Fruit fly (Drosophila melanogaster) whole organism, wandering third instar larva: ENCODE measurements around the gene Krn.

Source experiments
- CG32264 ChIP-seq: fragments of 200-800 bp; sonication (Bioruptor generic); optimal IDR thresholded peaks from 2 replicates; lab custom pipeline; 2016; ENCODE audit warnings: missing biosample characterization, missing genetic modification characterization
- Dfd ChIP-seq: fragments of >200 bp; optimal IDR thresholded peaks from 2 replicates; lab custom pipeline; 2017; ENCODE audit warnings: missing biosample characterization, missing genetic modification characterization
- Dif ChIP-seq: fragments of 200-275, 200-300 bp; sonication (Bioruptor generic); optimal IDR thresholded peaks from 2 replicates; lab custom pipeline; 2018; ENCODE audit warnings: missing biosample characterization, missing genetic modification characterization; ENCODE audit not compliant: partially characterized antibody
- Hnf4 ChIP-seq: fragments of 200-800 bp; sonication (Bioruptor generic); optimal IDR thresholded peaks from 2 replicates; lab custom pipeline; 2016; ENCODE audit warnings: missing biosample characterization, mild to moderate bottlenecking, missing genetic modification characterization
- Hr83 ChIP-seq: fragments of 200-300 bp; sonication (Bioruptor generic); optimal IDR thresholded peaks from 2 replicates; lab custom pipeline; 2016; ENCODE audit warnings: missing biosample characterization, mild to moderate bottlenecking, missing genetic modification characterization, moderate library complexity; ENCODE audit not compliant: poor library complexity, severe bottlenecking
- Mio ChIP-seq: sonication (Bioruptor generic); optimal IDR thresholded peaks from 2 replicates; lab custom pipeline; 2016; ENCODE audit warnings: missing biosample characterization, missing genetic modification characterization
- Sp1 ChIP-seq: fragments of 200-800 bp; sonication (Bioruptor generic); optimal IDR thresholded peaks from 3 replicates; lab custom pipeline; 2019; ENCODE audit warnings: missing biosample characterization, mild to moderate bottlenecking, missing genetic modification characterization, moderate library complexity
- lola ChIP-seq: fragments of >200 bp; optimal IDR thresholded peaks from 2 replicates; lab custom pipeline; 2017; ENCODE audit warnings: missing biosample characterization, missing genetic modification characterization
- psq ChIP-seq: fragments of 200-800 bp; sonication (Bioruptor generic); optimal IDR thresholded peaks from 3 replicates; lab custom pipeline; 2017; ENCODE audit warnings: missing biosample characterization, mild to moderate bottlenecking, missing genetic modification characterization, moderate library complexity
- rgr ChIP-seq: fragments of 200-800 bp; sonication (Bioruptor generic); optimal IDR thresholded peaks from 3 replicates; lab custom pipeline; 2016; ENCODE audit warnings: missing biosample characterization, mild to moderate bottlenecking, missing genetic modification characterization
- tai ChIP-seq: sonication (Bioruptor generic); optimal IDR thresholded peaks from 2 replicates; lab custom pipeline; 2016; ENCODE audit warnings: missing biosample characterization, missing genetic modification characterization
- woc ChIP-seq: sonication (Bioruptor generic); optimal IDR thresholded peaks from 2 replicates; lab custom pipeline; 2016; ENCODE audit warnings: missing biosample characterization, mild to moderate bottlenecking, missing genetic modification characterization

dm6 chr3L:17658423-17659267 lies 4.6 kb upstream of the Krn start:
- TF ChIP-seq CG32264 (peak; percentile 56), Mio (GFP tag; lab: Kevin White, UChicago) (peak; percentile 34), Dfd (GFP tag; lab: Kevin White, UChicago) (no peak), tai (GFP tag; lab: Kevin White, UChicago) (peak; percentile 66), Hr83 (no peak), lola (no peak), rgr (GFP tag; lab: Kevin White, UChicago) (peak; percentile 83), psq (GFP tag; lab: Kevin White, UChicago) (peak; percentile 42), Hnf4 (GFP tag; lab: Kevin White, UChicago) (peak; percentile 74), woc (peak; percentile 8), Dif (GFP tag; lab: Kevin White, UChicago) (no peak), Sp1 (peak; percentile 24)
